Worm (Caenorhabditis elegans) whole organism, late embryonic: Measurements from ENCODE around the gene Y79H2A.2.

ENCODE experiments used
- F13H6.1 ChIP-seq: sonication (generic microtip); optimal IDR thresholded peaks from 2 replicates; lab custom pipeline; 2016; ENCODE audit warnings: missing genetic modification characterization, missing compliant biosample characterization
- K02D7.2 ChIP-seq: sonication (generic microtip); optimal IDR thresholded peaks from 2 replicates; lab custom pipeline; 2017; ENCODE audit warnings: mild to moderate bottlenecking, missing genetic modification characterization, missing compliant biosample characterization
- K09A11.1 ChIP-seq: sonication (generic microtip); optimal IDR thresholded peaks from 2 replicates; lab custom pipeline; 2017; ENCODE audit warnings: antibody characterized with exemption, mild to moderate bottlenecking, missing genetic modification characterization, missing compliant biosample characterization; ENCODE audit not compliant: insufficient read depth
- T23F11.4 ChIP-seq: fragments of 200-800 bp; sonication (Bioruptor generic); optimal IDR thresholded peaks from 2 replicates; lab custom pipeline; 2018; ENCODE audit warnings: mild to moderate bottlenecking, missing genetic modification characterization, missing compliant biosample characterization
- Y22D7AL.16 ChIP-seq: sonication (generic microtip); optimal IDR thresholded peaks from 2 replicates; lab custom pipeline; 2016; ENCODE audit warnings: missing genetic modification characterization, missing compliant biosample characterization
- ama-1 ChIP-seq: fragments of 150-350 bp; optimal IDR thresholded peaks from 2 replicates; lab custom pipeline; 2014
- ceh-14 ChIP-seq: sonication (generic microtip); optimal IDR thresholded peaks from 2 replicates; lab custom pipeline; 2016; ENCODE audit warnings: missing genotype, missing genetic modification characterization, missing compliant biosample characterization
- ceh-18 ChIP-seq: sonication (generic microtip); optimal IDR thresholded peaks from 2 replicates; lab custom pipeline; 2016; ENCODE audit warnings: missing genetic modification characterization, missing compliant biosample characterization
- ceh-19 ChIP-seq: fragments of 200-800 bp; sonication (Bioruptor generic); optimal IDR thresholded peaks from 2 replicates; lab custom pipeline; 2018; ENCODE audit warnings: mild to moderate bottlenecking, missing genetic modification characterization, missing compliant biosample characterization
- ceh-22 ChIP-seq: sonication (generic microtip); optimal IDR thresholded peaks from 2 replicates; lab custom pipeline; 2017; ENCODE audit warnings: missing biosample characterization, missing genetic modification characterization
- ceh-24 ChIP-seq: sonication (generic microtip); optimal IDR thresholded peaks from 2 replicates; lab custom pipeline; 2016; ENCODE audit warnings: mild to moderate bottlenecking, missing genetic modification characterization, missing compliant biosample characterization
- ceh-30 ChIP-seq: fragments of 150-350 bp; optimal IDR thresholded peaks from 2 replicates; lab custom pipeline; 2014; ENCODE audit warnings: missing biosample characterization, missing genetic modification characterization
- ceh-31 ChIP-seq: sonication (generic microtip); optimal IDR thresholded peaks from 2 replicates; lab custom pipeline; 2016; ENCODE audit warnings: missing genetic modification characterization, missing compliant biosample characterization
- ceh-45 ChIP-seq: fragments of 200-800 bp; sonication (Bioruptor generic); IDR thresholded peaks from 2 replicates; pipeline ENCODE4 v1.3.6; 2022; ENCODE audit warnings: missing genetic modification reagents, missing genetic modification characterization, missing compliant biosample characterization
- ceh-6 ChIP-seq: fragments of 200-800 bp; sonication (Bioruptor generic); optimal IDR thresholded peaks from 2 replicates; lab custom pipeline; 2018; ENCODE audit warnings: mild to moderate bottlenecking, missing genetic modification characterization, missing compliant biosample characterization
- ceh-9 ChIP-seq: sonication (generic microtip); optimal IDR thresholded peaks from 2 replicates; lab custom pipeline; 2016; ENCODE audit warnings: mild to moderate bottlenecking, missing genetic modification characterization, inconsistent platforms, missing compliant biosample characterization
- dve-1 ChIP-seq: sonication (generic microtip); optimal IDR thresholded peaks from 2 replicates; lab custom pipeline; 2017; ENCODE audit warnings: antibody characterized with exemption, mild to moderate bottlenecking, missing genetic modification characterization, missing compliant biosample characterization
- elt-4 ChIP-seq: sonication (generic microtip); optimal IDR thresholded peaks from 2 replicates; lab custom pipeline; 2016; ENCODE audit warnings: missing genetic modification characterization, missing compliant biosample characterization
- ets-4 ChIP-seq: sonication (generic microtip); optimal IDR thresholded peaks from 2 replicates; lab custom pipeline; 2016; ENCODE audit warnings: missing genetic modification characterization, missing compliant biosample characterization
- fkh-10 ChIP-seq: fragments of 150-350 bp; optimal IDR thresholded peaks from 2 replicates; lab custom pipeline; 2014; ENCODE audit warnings: missing biosample characterization, missing genetic modification reagents, missing genetic modification characterization
- gmeb-2 ChIP-seq: sonication (generic microtip); optimal IDR thresholded peaks from 2 replicates; lab custom pipeline; 2016; ENCODE audit warnings: missing genetic modification characterization, inconsistent platforms, missing compliant biosample characterization
- hlh-15 ChIP-seq: sonication (generic microtip); optimal IDR thresholded peaks from 2 replicates; lab custom pipeline; 2016; ENCODE audit warnings: missing genetic modification characterization, missing compliant biosample characterization
- hlh-30 ChIP-seq: sonication (generic microtip); optimal IDR thresholded peaks from 2 replicates; lab custom pipeline; 2017; ENCODE audit warnings: antibody characterized with exemption, missing genetic modification characterization, missing compliant biosample characterization; ENCODE audit not compliant: insufficient read depth
- hlh-8 ChIP-seq: sonication (generic microtip); optimal IDR thresholded peaks from 2 replicates; lab custom pipeline; 2016; ENCODE audit warnings: missing genotype, missing genetic modification characterization, missing compliant biosample characterization
- lim-6 ChIP-seq: sonication (generic microtip); optimal IDR thresholded peaks from 2 replicates; lab custom pipeline; 2016; ENCODE audit warnings: missing genetic modification characterization, missing compliant biosample characterization
- madf-2 ChIP-seq: sonication (generic microtip); optimal IDR thresholded peaks from 2 replicates; lab custom pipeline; 2017; ENCODE audit warnings: missing genetic modification characterization, missing compliant biosample characterization
- mec-3 ChIP-seq: sonication (generic microtip); optimal IDR thresholded peaks from 2 replicates; lab custom pipeline; 2016; ENCODE audit warnings: borderline replicate concordance, missing genetic modification characterization, missing compliant biosample characterization
- nhr-232 ChIP-seq: sonication (generic microtip); optimal IDR thresholded peaks from 2 replicates; lab custom pipeline; 2016; ENCODE audit warnings: missing genetic modification characterization, missing compliant biosample characterization
- odd-2 ChIP-seq: sonication (generic microtip); optimal IDR thresholded peaks from 2 replicates; lab custom pipeline; 2017; ENCODE audit warnings: antibody characterized with exemption, mild to moderate bottlenecking, missing genetic modification characterization, missing compliant biosample characterization
- pha-2 ChIP-seq: sonication (generic microtip); optimal IDR thresholded peaks from 2 replicates; lab custom pipeline; 2017; ENCODE audit warnings: mild to moderate bottlenecking, missing genetic modification characterization, missing compliant biosample characterization
- pqm-1 ChIP-seq: sonication (generic microtip); optimal IDR thresholded peaks from 2 replicates; lab custom pipeline; 2016; ENCODE audit warnings: missing genetic modification characterization, missing compliant biosample characterization
- ref-2 ChIP-seq: sonication (generic microtip); optimal IDR thresholded peaks from 2 replicates; lab custom pipeline; 2016; ENCODE audit warnings: missing genetic modification characterization, missing compliant biosample characterization
- sox-4 ChIP-seq: sonication (generic microtip); optimal IDR thresholded peaks from 2 replicates; lab custom pipeline; 2017; ENCODE audit warnings: mild to moderate bottlenecking, missing genetic modification characterization, inconsistent platforms, missing compliant biosample characterization
- syd-9 ChIP-seq: sonication (generic microtip); optimal IDR thresholded peaks from 2 replicates; lab custom pipeline; 2016; ENCODE audit warnings: mild to moderate bottlenecking, missing genetic modification characterization, moderate library complexity, missing compliant biosample characterization
- tbx-2 ChIP-seq: sonication (generic microtip); optimal IDR thresholded peaks from 2 replicates; lab custom pipeline; 2016; ENCODE audit warnings: missing genetic modification characterization, missing compliant biosample characterization
- ttx-3 ChIP-seq: sonication (generic microtip); optimal IDR thresholded peaks from 2 replicates; lab custom pipeline; 2016; ENCODE audit warnings: missing genetic modification reagents, missing genetic modification characterization, missing compliant biosample characterization
- unc-55 ChIP-seq: sonication (generic microtip); optimal IDR thresholded peaks from 2 replicates; lab custom pipeline; 2017; ENCODE audit warnings: missing biosample characterization, missing genetic modification reagents, missing genetic modification characterization
- zip-5 ChIP-seq: sonication (generic microtip); optimal IDR thresholded peaks from 2 replicates; lab custom pipeline; 2016; ENCODE audit warnings: missing genetic modification characterization, missing compliant biosample characterization

The Y79H2A.2 gene

DNA sequence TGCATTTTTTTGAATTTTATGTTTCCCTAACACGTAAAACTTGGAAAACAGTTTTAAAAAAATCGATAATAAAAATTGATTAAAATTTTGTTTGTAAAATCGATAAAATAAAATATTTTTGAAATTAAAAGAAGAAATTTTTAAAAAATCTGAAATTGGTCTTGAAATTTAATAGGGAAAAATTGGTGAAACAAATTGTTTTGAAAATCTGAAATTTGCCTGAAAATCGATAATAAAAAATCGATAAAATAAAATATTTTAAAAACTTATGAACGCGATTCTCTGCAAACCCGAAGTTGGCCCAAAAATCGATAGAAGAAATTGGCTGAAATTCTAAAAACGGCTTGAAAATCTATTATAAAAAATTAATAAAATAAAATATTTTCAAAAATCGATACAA is 16.9 kb downstream of the Y79H2A.2 start:
- TF ChIP-seq K02D7.2 (tag; lab: Kevin White, UChicago): no peak
- no peak for TF ChIP-seq ceh-22 (tag; lab: Kevin White, UChicago)
- TF ChIP-seq F13H6.1: no peak
- no peak for TF ChIP-seq ets-4
- TF ChIP-seq fkh-10 (GFP tag; lab: Kevin White, UChicago): no peak
- no peak for TF ChIP-seq ceh-24 (tag; lab: Kevin White, UChicago)
- no peak for TF ChIP-seq syd-9 (tag; lab: Kevin White, UChicago)
- TF ChIP-seq gmeb-2 (tag; lab: Kevin White, UChicago): no peak
- no peak for TF ChIP-seq zip-5
- no peak for TF ChIP-seq ceh-31 (tag; lab: Kevin White, UChicago)
- TF ChIP-seq hlh-15 (tag; lab: Kevin White, UChicago): no peak
- no peak for TF ChIP-seq T23F11.4 (GFP tag; lab: Kevin White, UChicago)
- no peak for TF ChIP-seq elt-4 (tag; lab: Kevin White, UChicago)
- no peak for TF ChIP-seq ceh-6 (GFP tag; lab: Kevin White, UChicago)
- no peak for TF ChIP-seq lim-6 (tag; lab: Kevin White, UChicago)
- no peak for TF ChIP-seq pqm-1 (tag; lab: Kevin White, UChicago)

ce11 chrIII:12013054-12013453 is 17.5 kb downstream of the Y79H2A.2 start:
- no peak for TF ChIP-seq sox-4 (tag; lab: Kevin White, UChicago)
- TF ChIP-seq odd-2: no peak
- TF ChIP-seq mec-3 (tag; lab: Kevin White, UChicago): no peak
- TF ChIP-seq ceh-14 (tag; lab: Kevin White, UChicago): no peak
- no peak for TF ChIP-seq tbx-2 (tag; lab: Kevin White, UChicago)
- TF ChIP-seq ceh-22 (tag; lab: Kevin White, UChicago): no peak
- TF ChIP-seq pha-2 (tag; lab: Kevin White, UChicago): no peak
- TF ChIP-seq T23F11.4 (GFP tag; lab: Kevin White, UChicago): no peak
- TF ChIP-seq ttx-3 (tag; lab: Kevin White, UChicago): no peak
- no peak for TF ChIP-seq ceh-9 (tag; lab: Kevin White, UChicago)
- no peak for TF ChIP-seq madf-2 (tag; lab: Kevin White, UChicago)
- no peak for TF ChIP-seq Y22D7AL.16
- TF ChIP-seq nhr-232 (tag; lab: Kevin White, UChicago): no peak

ce11 chrIII:12009764-12010163 is 20.8 kb downstream of the Y79H2A.2 start:
- TF ChIP-seq gmeb-2 (tag; lab: Kevin White, UChicago) (no peak), ceh-9 (tag; lab: Kevin White, UChicago) (no peak)
- TF ChIP-seq, all 69 proteins: peak for 0

- TF ChIP-seq ceh-19 (GFP tag; lab: Kevin White, UChicago) (no peak), pha-2 (tag; lab: Kevin White, UChicago) (no peak), pqm-1 (tag; lab: Kevin White, UChicago) (no peak), unc-55 (no peak), ceh-18 (no peak), T23F11.4 (GFP tag; lab: Kevin White, UChicago) (no peak), hlh-15 (tag; lab: Kevin White, UChicago) (no peak), dve-1 (tag; lab: Kevin White, UChicago) (no peak), ceh-45 (no peak), K09A11.1 (tag; lab: Kevin White, UChicago) (no peak), ref-2 (tag; lab: Kevin White, UChicago) (no peak), Y22D7AL.16 (no peak), madf-2 (tag; lab: Kevin White, UChicago) (no peak), ama-1 (lab: Kevin White, UChicago) (no peak), hlh-8 (tag; lab: Kevin White, UChicago) (no peak), sox-4 (tag; lab: Kevin White, UChicago) (no peak), ttx-3 (tag; lab: Kevin White, UChicago) (no peak), ceh-30 (tag; lab: Kevin White, UChicago) (no peak), hlh-30 (tag; lab: Kevin White, UChicago) (no peak)
- TF ChIP-seq, all 69 proteins: peak for 0
These were observed 21.2 kb downstream of the Y79H2A.2 start for ce11 chrIII:12009321-12009720.
